Worm (Caenorhabditis elegans): ENCODE measurements around the gene irld-7.

DNA sequence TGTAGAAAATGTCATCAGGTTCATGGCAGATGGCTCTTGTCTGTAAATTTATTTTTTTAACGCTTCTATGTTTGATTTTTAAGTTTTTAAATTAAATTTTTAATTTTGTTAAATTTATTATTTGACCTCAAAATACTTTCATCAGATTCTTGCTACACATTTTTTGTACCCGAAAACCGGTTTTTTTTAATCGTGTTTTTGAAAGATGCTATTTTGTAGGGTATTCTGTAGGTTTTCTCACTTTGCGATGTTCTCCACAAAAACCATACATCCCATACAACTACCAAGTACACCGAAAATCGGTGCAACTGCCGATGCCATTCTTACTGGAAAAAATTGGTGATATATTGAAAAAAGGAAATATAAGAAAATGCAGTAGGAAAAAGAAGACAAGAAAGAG lies 15.7 kb downstream of the irld-7 start, which contains the start of gene nstp-2:
- TF ChIP-seq ama-1 (optimal IDR thresholded peaks at IDR 0.05) (no peak), lin-13 (GFP tag; optimal IDR thresholded peaks at IDR 0.05) (no peak), blmp-1 (tag; optimal IDR thresholded peaks at IDR 0.05) (no peak), unc-62 (GFP tag; optimal IDR thresholded peaks at IDR 0.05) (no peak), nhr-90 (tag; optimal IDR thresholded peaks at IDR 0.05; ENCODE audit: poor library complexity) (no peak), fkh-4 (tag; optimal IDR thresholded peaks at IDR 0.05; ENCODE audit: borderline replicate concordance) (no peak), zip-4 (GFP tag; optimal IDR thresholded peaks at IDR 0.05) (no peak), lin-14 (GFP tag; optimal IDR thresholded peaks at IDR 0.05) (no peak), snpc-4 (tag; optimal IDR thresholded peaks at IDR 0.05) (no peak), ces-1 (GFP tag; optimal IDR thresholded peaks at IDR 0.05) (no peak), lsy-2 (tag; optimal IDR thresholded peaks at IDR 0.05) (no peak), lin-39 (tag; optimal IDR thresholded peaks at IDR 0.05) (no peak), F16B12.6 (tag; optimal IDR thresholded peaks at IDR 0.05) (no peak)

All from whole organism, L1 larva.